Worm (Caenorhabditis elegans) whole organism, midembryonic: ENCODE measurements around the gene rabn-5.

Experiments
- T22C8.4 ChIP-seq: fragments of 200-800 bp; sonication (Bioruptor generic); IDR thresholded peaks from 2 replicates; pipeline ENCODE4 v1.3.6; 2022; ENCODE audit warnings: missing genetic modification characterization, missing compliant biosample characterization
- cog-1 ChIP-seq: sonication (generic microtip); optimal IDR thresholded peaks from 2 replicates; lab custom pipeline; 2016; ENCODE audit warnings: missing genetic modification characterization, missing compliant biosample characterization
- flt-1 ChIP-seq: fragments of 200-800 bp; sonication (Bioruptor generic); IDR thresholded peaks from 2 replicates; pipeline ENCODE4 v1.3.6; 2022; ENCODE audit warnings: missing genetic modification characterization, missing compliant biosample characterization
- klf-2 ChIP-seq: fragments of 200-800 bp; sonication (Bioruptor generic); conservative IDR thresholded peaks from 2 replicates; pipeline ENCODE4 v1.3.6; 2022; ENCODE audit warnings: missing genetic modification reagents, missing genetic modification characterization, missing compliant biosample characterization
- med-1 ChIP-seq: sonication (generic microtip); optimal IDR thresholded peaks from 2 replicates; lab custom pipeline; 2017; ENCODE audit warnings: missing genetic modification characterization, mild to moderate bottlenecking, missing compliant biosample characterization, antibody characterized with exemption, missing genetic modification reagents; ENCODE audit not compliant: insufficient read depth
- ref-1 ChIP-seq: fragments of 200-800 bp; sonication (Bioruptor generic); conservative IDR thresholded peaks from 2 replicates; pipeline ENCODE4 v1.3.6; 2022; ENCODE audit warnings: missing genetic modification reagents, missing genetic modification characterization, missing compliant biosample characterization
- tab-1 ChIP-seq: fragments of 200-800 bp; sonication (Bioruptor generic); IDR thresholded peaks from 2 replicates; pipeline ENCODE4 v1.3.6; 2022; ENCODE audit warnings: missing genetic modification characterization, missing compliant biosample characterization
- ztf-23 ChIP-seq: fragments of 200-800 bp; sonication (Bioruptor generic); IDR thresholded peaks from 2 replicates; pipeline ENCODE4 v1.3.6; 2022; ENCODE audit warnings: missing genetic modification reagents, missing genetic modification characterization, missing compliant biosample characterization
- ztf-29 ChIP-seq: fragments of 200-800 bp; sonication (Bioruptor generic); IDR thresholded peaks from 2 replicates; pipeline ENCODE4 v1.3.6; 2022; ENCODE audit warnings: missing genetic modification reagents, missing genetic modification characterization, missing compliant biosample characterization

Gene rabn-5

DNA sequence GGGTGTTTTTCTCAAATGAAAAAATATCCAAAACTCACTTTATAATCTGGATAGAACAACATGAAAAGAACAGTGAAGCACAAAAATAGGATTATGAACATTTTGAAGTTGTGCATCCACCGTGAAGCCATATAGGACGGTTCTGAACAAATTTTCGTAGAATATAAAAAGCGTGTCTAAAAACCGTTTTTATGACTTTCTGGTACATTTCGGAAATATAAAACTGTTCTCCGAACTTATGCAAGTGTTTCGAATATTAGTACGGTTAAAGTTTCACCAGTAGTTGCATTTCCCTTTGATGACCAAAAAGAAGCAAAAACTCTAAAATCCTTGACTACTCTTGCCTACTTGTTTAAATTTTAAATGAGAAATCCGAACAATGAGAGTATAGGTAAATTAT lies 24.3 kb downstream of the rabn-5 start, which contains the start of gene C28H8.8:
TSS of gene C28H8.8 (minus strand) at position 101 of the 400 bp plus-strand sequence.
- TF ChIP-seq klf-2 (no peak), T22C8.4 (no peak), cog-1 (tag; lab: Kevin White, UChicago) (no peak), ztf-29 (no peak), ref-1 (GFP tag; lab: Robert Waterston, UW) (no peak), tab-1 (GFP tag; lab: Robert Waterston, UW) (no peak), med-1 (no peak), ztf-23 (no peak), flt-1 (GFP tag; lab: Robert Waterston, UW) (no peak)

- no peak for TF ChIP-seq tab-1 (GFP tag; lab: Robert Waterston, UW)
- no peak for TF ChIP-seq T22C8.4
- no peak for TF ChIP-seq flt-1 (GFP tag; lab: Robert Waterston, UW)
- TF ChIP-seq med-1 = no peak
- no peak for TF ChIP-seq ztf-23
- TF ChIP-seq klf-2 = no peak
- no peak for TF ChIP-seq cog-1 (tag; lab: Kevin White, UChicago)
- no peak for TF ChIP-seq ztf-29
- no peak for TF ChIP-seq ref-1 (GFP tag; lab: Robert Waterston, UW)
Observed at ce11 chrIII:5892909-5893308, 28.6 kb downstream of the rabn-5 start.

DNA sequence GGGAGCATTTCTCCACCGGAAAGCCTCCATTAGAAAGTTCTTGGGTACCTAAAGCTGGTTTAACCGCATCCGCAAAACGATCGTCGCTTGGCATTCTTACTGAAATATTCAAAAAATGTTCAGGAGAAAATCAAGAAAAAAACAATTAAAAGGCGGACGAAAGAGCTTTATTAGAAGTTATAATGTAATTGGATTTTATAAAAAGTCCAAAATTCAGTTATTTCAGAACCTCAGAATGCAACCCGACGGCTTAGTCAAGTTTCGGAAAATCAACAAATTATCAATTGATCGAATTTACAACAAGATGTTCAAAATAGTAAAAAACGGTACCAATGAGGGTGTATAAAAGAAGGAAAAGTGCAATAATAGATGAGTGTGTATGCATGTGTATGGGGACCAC lies 31.6 kb downstream of the rabn-5 start, which contains the start of gene pxl-1:
TSS of gene pxl-1 (minus strand) at position 101 of the 400 bp plus-strand sequence.
- TF ChIP-seq cog-1 (tag; lab: Kevin White, UChicago) = no peak

DNA sequence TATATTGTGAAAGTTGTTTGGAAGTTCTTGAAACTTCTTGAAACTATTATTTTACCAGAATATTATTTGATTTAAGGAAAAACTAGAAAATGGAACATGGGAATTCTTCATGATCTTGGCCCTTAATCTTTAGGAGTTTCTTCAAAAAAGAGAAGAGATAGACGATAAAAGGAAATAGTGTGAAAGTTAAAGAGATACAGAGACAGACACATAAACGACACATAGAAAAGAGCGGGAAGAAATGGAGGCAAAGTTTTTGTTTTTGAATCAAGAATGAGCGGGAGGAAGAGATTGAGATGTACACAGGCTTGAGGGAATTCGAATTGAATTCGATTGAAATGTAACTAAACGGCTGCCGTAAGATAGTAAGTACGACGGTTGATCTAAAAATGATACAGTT lies 33.1 kb downstream of the rabn-5 start:
- TF ChIP-seq T22C8.4 (no peak), cog-1 (tag; lab: Kevin White, UChicago) (no peak), flt-1 (GFP tag; lab: Robert Waterston, UW) (no peak), ref-1 (GFP tag; lab: Robert Waterston, UW) (no peak), ztf-23 (no peak), klf-2 (no peak), ztf-29 (no peak), med-1 (no peak), tab-1 (GFP tag; lab: Robert Waterston, UW) (no peak)

- TF ChIP-seq med-1 (no peak), klf-2 (no peak), ztf-29 (no peak), flt-1 (GFP tag; lab: Robert Waterston, UW) (no peak), tab-1 (GFP tag; lab: Robert Waterston, UW) (no peak), T22C8.4 (no peak), ref-1 (GFP tag; lab: Robert Waterston, UW) (no peak), ztf-23 (no peak), cog-1 (tag; lab: Kevin White, UChicago) (no peak)
Observed at ce11 chrIII:5898631-5899030, 34.3 kb downstream of the rabn-5 start.

ce11 chrIII:5900709-5901108 lies 36.4 kb downstream of the rabn-5 start:
- TF ChIP-seq klf-2 = no peak
- TF ChIP-seq flt-1 (GFP tag; lab: Robert Waterston, UW) = no peak
- TF ChIP-seq T22C8.4 = no peak
- TF ChIP-seq ref-1 (GFP tag; lab: Robert Waterston, UW) = no peak
- no peak for TF ChIP-seq tab-1 (GFP tag; lab: Robert Waterston, UW)
- no peak for TF ChIP-seq cog-1 (tag; lab: Kevin White, UChicago)
- no peak for TF ChIP-seq med-1
- no peak for TF ChIP-seq ztf-29
- TF ChIP-seq ztf-23 = no peak

DNA sequence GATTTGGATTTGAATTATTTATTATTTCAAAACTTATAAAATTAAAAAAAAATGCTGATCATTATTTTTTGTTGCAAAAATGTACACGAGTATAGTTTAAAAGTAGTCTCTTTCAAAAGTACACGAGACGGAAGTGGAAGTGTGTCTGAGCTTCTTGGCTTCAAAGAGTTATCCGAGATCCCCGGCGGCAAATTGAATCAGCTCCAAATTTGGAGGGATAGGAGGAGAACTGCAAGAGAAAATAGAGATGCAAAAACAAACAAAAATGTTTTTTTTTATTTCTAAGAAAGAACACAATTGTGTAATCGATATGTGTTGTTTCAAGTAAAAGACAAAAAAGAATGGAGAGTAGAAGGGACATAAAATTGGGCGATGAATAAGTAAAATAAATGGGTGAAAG lies 38.2 kb downstream of the rabn-5 start:
- TF ChIP-seq klf-2 (no peak), ztf-23 (no peak), tab-1 (GFP tag; lab: Robert Waterston, UW) (no peak), med-1 (no peak), ztf-29 (no peak), cog-1 (tag; lab: Kevin White, UChicago) (no peak), T22C8.4 (no peak), ref-1 (GFP tag; lab: Robert Waterston, UW) (no peak), flt-1 (GFP tag; lab: Robert Waterston, UW) (no peak)

ce11 chrIII:5906059-5906458 lies 41.7 kb downstream of the rabn-5 start, which contains the start of gene dpff-1:
TSS of gene dpff-1 (minus strand) at chrIII:5906346.
- TF ChIP-seq T22C8.4 (peak; percentile 80), tab-1 (GFP tag; lab: Robert Waterston, UW) (no peak)

DNA sequence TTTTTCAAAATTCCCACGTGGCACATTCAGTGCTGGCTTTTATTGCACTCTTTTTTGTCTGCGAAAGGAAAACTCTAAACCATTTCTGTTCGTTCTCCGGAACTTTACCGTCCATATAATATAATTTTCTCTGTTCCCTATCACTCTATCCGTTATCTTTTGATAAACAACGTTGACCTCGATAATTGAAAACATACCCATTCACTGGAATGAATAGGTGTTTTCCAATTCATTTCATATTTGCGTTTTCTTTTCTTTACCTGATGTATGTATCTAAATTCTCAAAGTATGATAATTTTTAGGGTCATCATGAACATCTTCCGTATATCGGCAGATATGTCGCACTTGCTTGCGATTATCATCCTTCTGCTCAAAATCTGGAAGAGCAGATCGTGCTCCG lies 42.4 kb downstream of the rabn-5 start, which contains the start of gene erd-2.2:
TSS of gene erd-2.2 (plus strand) at position 301 of the 400 bp plus-strand sequence.
- no peak for TF ChIP-seq ztf-23
- no peak for TF ChIP-seq ref-1 (GFP tag; lab: Robert Waterston, UW)
- no peak for TF ChIP-seq med-1
- no peak for TF ChIP-seq ztf-29
- no peak for TF ChIP-seq cog-1 (tag; lab: Kevin White, UChicago)
- TF ChIP-seq tab-1 (GFP tag; lab: Robert Waterston, UW) = no peak
- no peak for TF ChIP-seq klf-2
- TF ChIP-seq flt-1 (GFP tag; lab: Robert Waterston, UW) = no peak
- TF ChIP-seq T22C8.4 = no peak

DNA sequence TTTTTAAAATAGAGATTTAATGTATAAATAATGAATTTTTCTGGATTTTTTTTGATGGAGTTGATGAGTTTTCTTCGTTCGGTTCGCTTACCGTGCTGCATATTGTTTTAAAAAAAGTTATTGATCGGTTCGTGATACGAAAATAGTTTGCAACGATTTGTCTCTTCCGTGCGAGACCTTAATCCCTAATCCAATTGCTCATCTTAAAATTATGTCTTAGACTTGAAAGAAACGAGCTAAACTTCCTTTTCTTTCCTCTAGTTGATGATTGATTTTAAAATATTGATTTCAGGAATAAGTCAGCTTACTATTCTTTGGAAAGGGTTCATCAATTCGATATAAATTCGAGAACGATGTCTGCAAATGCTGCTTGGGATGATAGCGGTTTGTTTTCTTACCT lies 44.1 kb downstream of the rabn-5 start, which contains the start of gene C28H8.3:
TSS of gene C28H8.3 (plus strand) at position 293 of the 400 bp plus-strand sequence.
- no peak for TF ChIP-seq cog-1 (tag; lab: Kevin White, UChicago)
- no peak for TF ChIP-seq klf-2
- no peak for TF ChIP-seq ref-1 (GFP tag; lab: Robert Waterston, UW)
- no peak for TF ChIP-seq tab-1 (GFP tag; lab: Robert Waterston, UW)
- no peak for TF ChIP-seq ztf-29
- no peak for TF ChIP-seq med-1
- TF ChIP-seq flt-1 (GFP tag; lab: Robert Waterston, UW) = no peak
- no peak for TF ChIP-seq T22C8.4
- no peak for TF ChIP-seq ztf-23

- TF ChIP-seq ztf-29 (no peak), flt-1 (GFP tag; lab: Robert Waterston, UW) (no peak), med-1 (no peak), tab-1 (GFP tag; lab: Robert Waterston, UW) (no peak), ref-1 (GFP tag; lab: Robert Waterston, UW) (no peak), ztf-23 (no peak), cog-1 (tag; lab: Kevin White, UChicago) (no peak), T22C8.4 (no peak), klf-2 (no peak)
Observed at ce11 chrIII:5914717-5915116, 50.4 kb downstream of the rabn-5 start.
